Worm (Caenorhabditis elegans) whole organism, L1 larva: ENCODE measurements around the gene Y67D8C.2.
A peak's percentile ranks its signal among the peaks of the same experiment; 100 is the strongest.

Experiments used
- C16A3.4 ChIP-seq: fragments of 150-350 bp; optimal IDR thresholded peaks from 2 replicates; lab custom pipeline; 2014; ENCODE audit warnings: missing biosample characterization, missing genetic modification characterization
- alr-1 ChIP-seq: fragments of 200-800 bp; sonication (Bioruptor generic); optimal IDR thresholded peaks from 2 replicates; lab custom pipeline; 2018; ENCODE audit warnings: borderline replicate concordance, mild to moderate bottlenecking, missing genetic modification characterization, missing compliant biosample characterization
- ceh-8 ChIP-seq: fragments of 200-800 bp; sonication (Bioruptor generic); optimal IDR thresholded peaks from 2 replicates; lab custom pipeline; 2018; ENCODE audit warnings: mild to moderate bottlenecking, missing genetic modification characterization, moderate library complexity, missing compliant biosample characterization
- ces-1 ChIP-seq: fragments of 150-350 bp; optimal IDR thresholded peaks from 2 replicates; lab custom pipeline; 2014; ENCODE audit warnings: missing biosample characterization, missing genetic modification reagents, missing genetic modification characterization
- efl-1 ChIP-seq, 4 experiments: fragments of 150-350 bp; optimal IDR thresholded peaks in 3 of 4; peaks in 1 of 4; 1 replicate in 1 of 4; 2 replicates in 3 of 4; lab custom pipeline; 2014; ENCODE audit warnings: missing biosample characterization in 2 of 4, missing genetic modification characterization in 2 of 4, missing genetic modification reagents in 2 of 4
- fkh-10 ChIP-seq: sonication (generic microtip); optimal IDR thresholded peaks from 2 replicates; lab custom pipeline; 2017; ENCODE audit warnings: missing biosample characterization, missing genetic modification reagents, missing genetic modification characterization
- irx-1 ChIP-seq: sonication (generic microtip); optimal IDR thresholded peaks from 2 replicates; lab custom pipeline; 2016; ENCODE audit warnings: missing genetic modification characterization, missing compliant biosample characterization
- lin-14 ChIP-seq: fragments of 200-800 bp; sonication (Bioruptor generic); optimal IDR thresholded peaks from 2 replicates; lab custom pipeline; 2018; ENCODE audit warnings: mild to moderate bottlenecking, missing genetic modification characterization, moderate library complexity, missing compliant biosample characterization
- lin-39 ChIP-seq: fragments of 150-350 bp; optimal IDR thresholded peaks from 2 replicates; lab custom pipeline; 2014; ENCODE audit warnings: missing biosample characterization, missing genetic modification reagents, missing genetic modification characterization
- nhr-20 ChIP-seq: sonication (generic microtip); optimal IDR thresholded peaks from 2 replicates; lab custom pipeline; 2016; ENCODE audit warnings: mild to moderate bottlenecking, missing genetic modification characterization, missing compliant biosample characterization
- nhr-71 ChIP-seq: sonication (generic microtip); optimal IDR thresholded peaks from 2 replicates; lab custom pipeline; 2016; ENCODE audit warnings: mild to moderate bottlenecking, missing genetic modification characterization, moderate library complexity, missing compliant biosample characterization
- nhr-85 ChIP-seq: sonication (generic microtip); peaks from one replicate; lab custom pipeline; 2016; ENCODE audit warnings: missing genetic modification characterization, inconsistent platforms, missing compliant biosample characterization
- rnt-1 ChIP-seq: sonication (generic microtip); optimal IDR thresholded peaks from 2 replicates; lab custom pipeline; 2016; ENCODE audit warnings: mild to moderate bottlenecking, missing genetic modification characterization, moderate library complexity, missing compliant biosample characterization
- swsn-7 ChIP-seq: sonication (generic microtip); optimal IDR thresholded peaks from 2 replicates; lab custom pipeline; 2016; ENCODE audit warnings: missing genetic modification characterization, missing compliant biosample characterization
- zag-1 ChIP-seq: fragments of 150-350 bp; optimal IDR thresholded peaks from 2 replicates; lab custom pipeline; 2014; ENCODE audit warnings: missing biosample characterization, missing genetic modification characterization

Gene Y67D8C.2

DNA sequence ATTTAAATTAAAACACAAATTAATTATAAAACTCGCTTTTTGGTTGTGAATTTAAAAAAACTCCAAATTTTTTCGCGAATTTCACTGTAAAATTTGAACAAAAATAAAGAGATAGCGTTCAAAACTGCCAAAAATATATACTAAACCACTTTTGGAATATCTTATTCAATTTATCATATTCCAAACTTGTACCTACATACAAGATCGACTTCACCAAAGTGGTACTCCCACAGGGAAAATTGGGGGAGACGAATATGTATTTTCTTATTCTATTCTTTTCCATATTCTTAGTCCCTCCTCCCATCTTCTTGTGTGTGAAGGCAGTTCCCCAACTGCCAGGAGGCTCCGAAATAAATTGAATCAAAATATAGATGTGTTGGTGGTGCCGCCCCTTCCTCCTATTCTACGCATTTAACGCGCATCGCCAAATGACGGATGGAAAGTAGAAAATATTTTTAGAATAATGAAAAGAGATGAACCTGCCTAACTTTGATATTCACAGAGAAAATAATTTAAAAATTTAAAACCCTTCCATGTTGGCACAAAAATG is 24.0 kb downstream of the Y67D8C.2 start:
- peak; percentile 53 for TF ChIP-seq ces-1
- no peak for TF ChIP-seq efl-1 (optimal IDR thresholded peaks at IDR 0.05; lab: Kevin White, UChicago)
- peak in 1 of 2 experiments; percentile 92 for TF ChIP-seq efl-1 (GFP tag; optimal IDR thresholded peaks at IDR 0.05 in 1 of 2; lab: Kevin White, UChicago)
- TF ChIP-seq lin-39 (tag; lab: Kevin White, UChicago) = no peak

DNA sequence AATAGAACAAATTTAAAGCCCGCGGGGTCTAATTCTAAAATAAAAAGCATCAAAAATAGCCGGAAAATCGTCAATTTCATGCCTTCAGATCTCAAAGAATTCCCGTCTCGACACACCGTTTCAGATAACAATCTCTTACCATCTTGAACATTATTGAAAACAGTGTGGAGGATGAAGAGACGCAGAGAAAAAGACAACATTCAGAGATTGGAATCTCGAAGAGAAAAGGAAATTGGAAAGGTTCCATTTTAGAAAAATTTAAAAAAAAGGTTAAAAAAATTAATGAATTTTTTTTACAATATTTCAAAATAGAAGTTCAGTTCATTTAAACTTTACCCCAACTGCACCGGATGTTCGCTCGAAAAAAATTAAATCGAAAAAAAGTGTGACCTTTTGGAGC is 24.9 kb downstream of the Y67D8C.2 start:
- TF ChIP-seq rnt-1 (tag; lab: Kevin White, UChicago) = peak; percentile 3
- TF ChIP-seq fkh-10 (GFP tag; lab: Kevin White, UChicago) = no peak
- TF ChIP-seq nhr-85 (tag; lab: Kevin White, UChicago) = peak; percentile 53
- TF ChIP-seq lin-14 (GFP tag; lab: Kevin White, UChicago) = peak; percentile 69

DNA sequence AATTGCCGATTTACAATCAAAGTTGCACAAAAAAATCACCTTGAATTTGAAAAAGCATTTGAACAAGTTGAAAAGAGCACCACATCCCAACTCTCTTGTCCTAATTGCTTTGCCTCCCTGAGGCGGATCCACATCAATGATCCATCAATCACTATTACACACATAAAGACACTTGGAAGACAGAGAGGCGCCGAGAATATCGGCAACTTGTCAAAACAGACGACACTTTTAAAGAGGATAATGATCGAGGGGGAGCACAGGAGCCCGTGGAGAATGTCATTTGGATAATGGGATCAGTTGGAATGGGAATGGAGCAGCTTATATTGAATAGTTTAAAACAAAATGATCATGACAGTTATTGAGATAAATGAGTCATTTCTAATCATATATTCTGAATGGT is 29.1 kb downstream of the Y67D8C.2 start:
- TF ChIP-seq rnt-1 (tag; lab: Kevin White, UChicago) (peak; percentile 39), alr-1 (no peak)

DNA sequence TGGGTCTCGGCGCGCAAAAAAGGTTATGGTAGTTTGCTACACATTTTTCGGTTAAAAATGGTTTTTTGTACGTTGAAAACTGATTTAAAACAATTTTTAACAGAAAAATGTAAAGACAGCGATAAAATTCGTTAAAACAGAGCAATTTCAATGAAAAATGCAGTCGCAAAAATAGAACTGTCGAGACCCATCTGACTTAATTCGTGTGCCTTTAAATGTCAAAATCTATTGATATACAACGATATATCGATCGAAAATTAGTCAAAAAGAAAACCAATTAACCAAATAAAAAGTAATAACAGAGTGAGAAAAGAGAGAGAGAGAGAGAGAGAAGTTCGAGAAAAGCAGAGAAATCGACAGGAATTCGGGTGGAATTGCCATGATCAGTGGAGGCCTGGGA is 49.0 kb downstream of the Y67D8C.2 start:
- TF ChIP-seq C16A3.4 (tag; lab: Kevin White, UChicago) (no peak), ceh-8 (no peak), nhr-20 (tag; lab: Kevin White, UChicago) (no peak), irx-1 (tag; lab: Kevin White, UChicago) (no peak), swsn-7 (tag; lab: Kevin White, UChicago) (no peak), zag-1 (tag; lab: Kevin White, UChicago) (no peak), alr-1 (no peak), nhr-71 (tag; lab: Kevin White, UChicago) (no peak)
